Worm (Caenorhabditis elegans): ENCODE data around the gene fipr-16.

The fipr-16 gene

ce11 chrIII:8618412-8618960 is 27.7 kb upstream of the fipr-16 start, which contains the start of gene C13G5.2:
C13G5.2 (minus strand) TSS chrIII:8618462.
- TF ChIP-seq unc-39 (tag; optimal IDR thresholded peaks at IDR 0.05) (no peak), nhr-21 (tag; optimal IDR thresholded peaks at IDR 0.05) (no peak), nhr-237 (tag; optimal IDR thresholded peaks at IDR 0.05) (no peak)

DNA sequence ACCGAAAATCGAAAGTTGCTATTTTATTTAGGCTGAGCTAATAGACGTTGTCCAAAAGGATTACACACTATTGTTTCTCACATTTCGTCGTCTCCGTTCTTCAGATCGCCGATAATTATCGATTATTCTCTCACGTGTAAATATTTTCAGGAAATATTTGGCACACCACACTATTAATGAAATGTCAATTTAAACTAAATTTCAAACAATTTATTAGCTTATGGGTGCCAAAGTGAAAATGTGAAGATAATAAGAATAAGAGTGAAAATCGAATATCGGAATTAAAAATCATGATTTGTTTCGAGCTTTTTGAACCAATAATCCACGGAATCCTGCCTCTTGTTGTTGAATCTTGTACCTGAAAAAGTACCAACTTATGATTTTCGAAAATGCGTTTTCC is 25.8 kb upstream of the fipr-16 start, which contains the start of gene C06E1.11:
Gene C06E1.11, minus strand, starts transcription at position 101 of the 400 bp plus-strand sequence.
- TF ChIP-seq nhr-77 (tag; optimal IDR thresholded peaks at IDR 0.05) (no peak), aly-2 (tag; optimal IDR thresholded peaks at IDR 0.05) (no peak), sma-9 (GFP tag; optimal IDR thresholded peaks at IDR 0.05) (no peak), sma-9 (tag; optimal IDR thresholded peaks at IDR 0.05) (no peak), nhr-11 (tag; optimal IDR thresholded peaks at IDR 0.05) (no peak), ama-1 (optimal IDR thresholded peaks at IDR 0.05) (no peak), sem-4 (tag; optimal IDR thresholded peaks at IDR 0.05) (no peak), zag-1 (tag; optimal IDR thresholded peaks at IDR 0.05) (no peak), mbf-1 (tag; optimal IDR thresholded peaks at IDR 0.05) (no peak), nhr-21 (tag; optimal IDR thresholded peaks at IDR 0.05) (no peak), lsy-2 (tag; optimal IDR thresholded peaks at IDR 0.05) (no peak), egl-27 (tag; optimal IDR thresholded peaks at IDR 0.05) (no peak), unc-62 (GFP tag; optimal IDR thresholded peaks at IDR 0.05) (no peak), lin-11 (tag; optimal IDR thresholded peaks at IDR 0.05) (no peak), snpc-4 (tag; optimal IDR thresholded peaks at IDR 0.05) (no peak), crh-2 (tag; optimal IDR thresholded peaks at IDR 0.05) (no peak), Y55F3AM.14 (GFP tag; optimal IDR thresholded peaks at IDR 0.05) (no peak), ztf-4 (tag; optimal IDR thresholded peaks at IDR 0.05) (no peak)

ce11 chrIII:8614490-8614889 is 23.7 kb upstream of the fipr-16 start, which contains the start of gene rha-2:
rha-2 (minus strand) TSS chrIII:8614569.
- no peak for TF ChIP-seq unc-39 (tag; optimal IDR thresholded peaks at IDR 0.05)
- no peak for TF ChIP-seq egl-27 (tag; optimal IDR thresholded peaks at IDR 0.05)
- TF ChIP-seq unc-55 (GFP tag; optimal IDR thresholded peaks at IDR 0.05), result peak; percentile 74
- TF ChIP-seq C34F6.9 (tag; optimal IDR thresholded peaks at IDR 0.05), result peak; percentile 71
- TF ChIP-seq nhr-23 (tag; optimal IDR thresholded peaks at IDR 0.05), result no peak
- TF ChIP-seq gmeb-1 (tag; optimal IDR thresholded peaks at IDR 0.05), result peak; percentile 91
- TF ChIP-seq sem-4 (tag; optimal IDR thresholded peaks at IDR 0.05), result no peak
- TF ChIP-seq ztf-4 (tag; optimal IDR thresholded peaks at IDR 0.05), result no peak
- peak in 1 of 2 experiments; percentile 36 for TF ChIP-seq lsy-2 (tag; optimal IDR thresholded peaks at IDR 0.05)
- no peak for TF ChIP-seq nhr-6 (tag; optimal IDR thresholded peaks at IDR 0.05)
- no peak for TF ChIP-seq aly-2 (tag; optimal IDR thresholded peaks at IDR 0.05)
- TF ChIP-seq R02D3.7 (tag; optimal IDR thresholded peaks at IDR 0.05), result no peak
- no peak for TF ChIP-seq nhr-237 (tag; optimal IDR thresholded peaks at IDR 0.05)
- TF ChIP-seq fos-1 (tag; optimal IDR thresholded peaks at IDR 0.05), result no peak
- TF ChIP-seq F13H6.1 (tag; optimal IDR thresholded peaks at IDR 0.05), result no peak

ce11 chrIII:8613573-8613972 is 22.8 kb upstream of the fipr-16 start:
- no peak for TF ChIP-seq unc-62 (GFP tag; optimal IDR thresholded peaks at IDR 0.05)
- TF ChIP-seq lin-11 (tag; optimal IDR thresholded peaks at IDR 0.05), result no peak
- no peak for TF ChIP-seq nhr-77 (tag; optimal IDR thresholded peaks at IDR 0.05)
- no peak for TF ChIP-seq ztf-11 (tag; optimal IDR thresholded peaks at IDR 0.05)
- no peak for TF ChIP-seq gmeb-1 (tag; optimal IDR thresholded peaks at IDR 0.05)
- no peak for TF ChIP-seq fos-1 (tag; optimal IDR thresholded peaks at IDR 0.05)
- no peak for TF ChIP-seq mab-5 (tag; optimal IDR thresholded peaks at IDR 0.05)
- no peak for TF ChIP-seq ama-1 (optimal IDR thresholded peaks at IDR 0.05)
- TF ChIP-seq elt-1 (tag; optimal IDR thresholded peaks at IDR 0.05), result no peak
- no peak for TF ChIP-seq mdl-1 (tag; optimal IDR thresholded peaks at IDR 0.05)

DNA sequence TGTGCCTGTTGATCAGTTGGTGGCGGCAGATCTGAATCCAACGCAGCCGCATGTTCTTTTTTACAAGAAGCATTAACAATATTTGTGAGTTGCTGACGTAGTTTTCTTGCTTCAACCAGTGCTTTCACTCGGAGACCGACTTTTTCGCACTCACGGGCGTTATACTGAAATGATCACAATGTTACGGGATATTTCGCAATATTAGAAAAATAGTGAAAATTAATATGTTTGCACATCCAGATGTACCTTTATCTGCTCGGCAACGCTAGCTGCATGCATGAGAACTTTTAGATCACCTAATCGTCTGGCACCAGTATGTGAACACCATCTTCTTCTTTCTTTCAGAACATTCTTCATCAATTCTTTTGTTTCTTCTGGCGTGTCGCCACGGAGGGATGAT is 20.5 kb upstream of the fipr-16 start:
- TF ChIP-seq mdl-1 (tag; optimal IDR thresholded peaks at IDR 0.05), result no peak
- TF ChIP-seq sma-9 (GFP tag; optimal IDR thresholded peaks at IDR 0.05), result no peak
- TF ChIP-seq sma-9 (tag; optimal IDR thresholded peaks at IDR 0.05), result no peak
- no peak for TF ChIP-seq ztf-11 (tag; optimal IDR thresholded peaks at IDR 0.05)
- no peak for TF ChIP-seq skn-1 (tag; optimal IDR thresholded peaks at IDR 0.05)
- no peak for TF ChIP-seq peb-1 (tag; optimal IDR thresholded peaks at IDR 0.05)
- no peak for TF ChIP-seq lin-39 (tag; optimal IDR thresholded peaks at IDR 0.05)
- no peak for TF ChIP-seq unc-55 (GFP tag; optimal IDR thresholded peaks at IDR 0.05)
- no peak for TF ChIP-seq ztf-1 (GFP tag; conservative IDR thresholded peaks at IDR 0.05)
- TF ChIP-seq ama-1 (optimal IDR thresholded peaks at IDR 0.05), result no peak
- no peak for TF ChIP-seq nhr-129 (tag; optimal IDR thresholded peaks at IDR 0.05)
- no peak for TF ChIP-seq ceh-16 (tag; optimal IDR thresholded peaks at IDR 0.05)
- no peak for TF ChIP-seq nhr-11 (tag; optimal IDR thresholded peaks at IDR 0.05)
- TF ChIP-seq sem-4 (tag; optimal IDR thresholded peaks at IDR 0.05), result no peak
- TF ChIP-seq crh-2 (tag; optimal IDR thresholded peaks at IDR 0.05), result no peak
